Worm (Caenorhabditis elegans) whole organism, young adult: ENCODE data around the gene T20D3.6.

Source experiments
- F49E8.2 ChIP-seq: sonication (generic microtip); optimal IDR thresholded peaks from 3 replicates; lab custom pipeline; 2017; ENCODE audit warnings: missing genetic modification characterization, mild to moderate bottlenecking, missing compliant biosample characterization, antibody characterized with exemption, moderate library complexity; ENCODE audit not compliant: insufficient read depth
- akir-1 ChIP-seq: fragments of 200-800 bp; sonication (Bioruptor generic); optimal IDR thresholded peaks from 2 replicates; lab custom pipeline; 2018; ENCODE audit warnings: mild to moderate bottlenecking, missing genetic modification characterization, moderate library complexity, missing compliant biosample characterization
- efl-1 ChIP-seq: fragments of 150-350 bp; optimal IDR thresholded peaks from 2 replicates; lab custom pipeline; 2014; ENCODE audit warnings: missing biosample characterization, missing genetic modification reagents, missing genetic modification characterization
- hmg-20 ChIP-seq: fragments of 200-800 bp; sonication (Bioruptor generic); IDR thresholded peaks from 2 replicates; pipeline ENCODE4 v1.3.6; 2022; ENCODE audit warnings: missing genetic modification reagents, missing genetic modification characterization, missing compliant biosample characterization
- madf-3 ChIP-seq: fragments of 200-800 bp; sonication (Bioruptor generic); IDR thresholded peaks from 2 replicates; pipeline ENCODE4 v1.3.6; 2022; ENCODE audit warnings: missing genetic modification reagents, missing genetic modification characterization, missing compliant biosample characterization
- mcd-1 ChIP-seq: fragments of 200-800 bp; sonication (Bioruptor generic); IDR thresholded peaks from 2 replicates; pipeline ENCODE4 v1.3.6; 2022; ENCODE audit warnings: missing genetic modification reagents, missing genetic modification characterization, missing compliant biosample characterization
- tbp1 ChIP-seq: fragments of 200-800 bp; sonication (Bioruptor generic); optimal IDR thresholded peaks from 2 replicates; lab custom pipeline; 2018; ENCODE audit warnings: mild to moderate bottlenecking, missing genetic modification characterization, missing compliant biosample characterization
- ztf-3 ChIP-seq: fragments of 200-800 bp; sonication (Bioruptor generic); optimal IDR thresholded peaks from 2 replicates; lab custom pipeline; 2018; ENCODE audit warnings: mild to moderate bottlenecking, missing genetic modification characterization, missing compliant biosample characterization

DNA sequence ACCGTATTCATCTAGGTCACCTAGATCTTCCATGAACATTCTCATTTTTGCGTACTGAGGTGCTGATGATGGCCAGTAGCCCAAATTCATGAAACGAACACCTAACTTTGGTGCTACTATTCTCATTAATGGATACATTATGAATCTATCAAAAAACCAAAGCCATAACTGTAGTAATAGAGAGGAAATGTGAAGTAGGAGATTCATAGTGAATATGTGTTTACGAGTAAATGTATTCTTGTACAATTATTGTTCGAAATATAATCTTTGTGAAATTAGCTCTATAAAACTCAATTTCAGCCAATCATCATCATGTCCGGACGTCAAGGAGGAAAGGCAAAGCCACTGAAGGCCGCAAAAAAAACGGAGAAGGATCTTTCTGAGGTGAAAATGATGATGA is 20.0 kb downstream of the T20D3.6 start, which contains the start of the genes F49C12.11 and nemt-1:
- TF ChIP-seq hmg-20 (no peak), akir-1 (no peak), madf-3 (GFP tag; lab: Robert Waterston, UW) (no peak), F49E8.2 (tag; lab: Kevin White, UChicago) (no peak), tbp1 (GFP tag; lab: Kevin White, UChicago) (no peak), efl-1 (GFP tag; lab: Kevin White, UChicago) (no peak), mcd-1 (no peak), ztf-3 (GFP tag; lab: Kevin White, UChicago) (no peak)
